Worm (Caenorhabditis elegans): ENCODE data around the gene gon-4.

Gene gon-4

DNA sequence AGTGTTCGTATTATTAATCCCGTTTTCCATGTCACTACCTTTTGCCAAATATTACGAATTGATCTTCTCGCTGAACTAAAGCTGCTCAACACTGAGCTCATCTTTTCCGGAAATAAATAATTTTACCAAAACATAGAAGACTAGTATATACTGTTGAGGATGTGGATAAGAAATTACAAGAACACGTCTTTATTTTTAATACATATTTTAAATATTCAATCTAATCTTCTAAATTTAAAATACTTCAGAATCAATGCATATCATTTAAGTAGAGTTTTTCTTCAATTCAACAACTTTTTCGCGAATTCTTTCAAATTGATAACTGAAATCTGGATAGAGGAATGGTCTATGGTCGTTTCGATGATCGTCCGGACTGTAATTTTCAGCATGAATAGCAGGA, 17.2 kb downstream of the gon-4 start, which contains the start of gene abt-1:
abt-1 (minus strand) TSS at position 101 of the 400 bp plus-strand sequence.
- no peak for TF ChIP-seq atf-7 (tag; optimal IDR thresholded peaks at IDR 0.05)
- no peak for TF ChIP-seq ztf-28 (GFP tag; IDR thresholded peaks at IDR 0.05)
- TF ChIP-seq sdz-38 (tag; optimal IDR thresholded peaks at IDR 0.05): no peak
- no peak for TF ChIP-seq C17E4.6 (GFP tag; IDR thresholded peaks at IDR 0.05)
- TF ChIP-seq mes-4 (tag; optimal IDR thresholded peaks at IDR 0.05): no peak
- no peak for TF ChIP-seq dpl-1 (GFP tag; optimal IDR thresholded peaks at IDR 0.05)
- TF ChIP-seq die-1 (tag; optimal IDR thresholded peaks at IDR 0.05): no peak
- TF ChIP-seq repo-1 (tag; optimal IDR thresholded peaks at IDR 0.05): no peak
- TF ChIP-seq ceh-79 (tag; optimal IDR thresholded peaks at IDR 0.05): no peak
- TF ChIP-seq dpff-1 (tag; optimal IDR thresholded peaks at IDR 0.05): no peak
- no peak for TF ChIP-seq cebp-1 (GFP tag; IDR thresholded peaks at IDR 0.05)
- no peak for TF ChIP-seq cebp-1 (tag; optimal IDR thresholded peaks at IDR 0.05)
- TF ChIP-seq pha-4 (tag; optimal IDR thresholded peaks at IDR 0.05): no peak
- no peak for TF ChIP-seq madf-10 (tag; optimal IDR thresholded peaks at IDR 0.05)

DNA sequence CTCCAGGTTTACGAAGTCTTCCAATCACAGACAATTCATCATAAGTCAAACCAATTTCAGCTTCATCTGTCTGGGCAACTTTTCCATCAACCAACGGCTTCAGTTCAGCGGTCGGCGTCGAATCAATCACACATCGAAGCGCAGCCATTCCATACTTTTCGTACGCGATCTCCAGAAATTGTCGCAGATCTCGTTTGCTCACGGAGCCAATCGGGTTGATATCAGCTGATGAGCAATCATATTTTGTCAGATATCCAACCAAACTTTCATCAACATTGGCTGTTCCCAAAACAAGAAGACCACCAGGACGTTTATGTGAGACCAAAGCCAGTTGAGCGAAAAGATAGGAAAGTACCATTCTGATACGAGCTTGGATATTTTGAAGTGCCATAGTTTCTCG, 17.8 kb downstream of the gon-4 start:
- no peak for TF ChIP-seq attf-5 (GFP tag; optimal IDR thresholded peaks at IDR 0.05)
- no peak for TF ChIP-seq ztf-25 (GFP tag; IDR thresholded peaks at IDR 0.05)
- TF ChIP-seq hmg-20 (GFP tag; IDR thresholded peaks at IDR 0.05): no peak
- no peak for TF ChIP-seq nhr-27 (tag; optimal IDR thresholded peaks at IDR 0.05)
- no peak for TF ChIP-seq unc-62 (GFP tag; optimal IDR thresholded peaks at IDR 0.05)
- no peak for TF ChIP-seq B0019.2 (GFP tag; conservative IDR thresholded peaks at IDR 0.05)
- no peak for TF ChIP-seq efl-1 (GFP tag; optimal IDR thresholded peaks at IDR 0.05)
- no peak for TF ChIP-seq F39B2.1 (GFP tag; IDR thresholded peaks at IDR 0.05)
- no peak for TF ChIP-seq nfya-2 (GFP tag; IDR thresholded peaks at IDR 0.05)
- no peak for TF ChIP-seq tbp1 (GFP tag; optimal IDR thresholded peaks at IDR 0.05)
- TF ChIP-seq atf-7 (tag; optimal IDR thresholded peaks at IDR 0.05): no peak
- no peak for TF ChIP-seq sea-2 (GFP tag; IDR thresholded peaks at IDR 0.05)

DNA sequence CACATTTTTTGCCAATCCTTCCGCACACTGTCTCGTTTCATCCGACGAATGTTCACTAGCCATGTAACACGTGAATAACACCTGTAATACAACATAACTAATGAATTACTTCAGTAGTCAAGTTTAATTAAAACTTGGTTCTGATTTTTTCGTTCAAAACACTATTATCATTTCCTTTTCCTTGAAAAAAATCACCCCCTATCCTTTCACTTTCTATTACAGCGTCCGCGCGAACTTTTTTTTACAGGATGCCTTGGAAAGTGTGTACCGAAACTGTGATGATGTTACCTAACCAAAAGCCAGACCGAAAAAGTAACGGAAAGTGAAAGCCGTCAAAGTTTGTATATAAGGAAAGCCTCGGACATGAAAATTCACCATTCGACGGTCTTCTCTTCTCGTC, 18.5 kb downstream of the gon-4 start, which contains the start of gene col-124:
col-124 (plus strand) TSS at position 374 of the 400 bp plus-strand sequence.
- TF ChIP-seq dpff-1 (tag; optimal IDR thresholded peaks at IDR 0.05): no peak
- no peak for TF ChIP-seq lin-54 (GFP tag; optimal IDR thresholded peaks at IDR 0.05)
- TF ChIP-seq T07F8.4 (tag; optimal IDR thresholded peaks at IDR 0.05): no peak
- TF ChIP-seq C06A6.2 (GFP tag; conservative IDR thresholded peaks at IDR 0.05): no peak
- no peak for TF ChIP-seq T26A5.8 (tag; optimal IDR thresholded peaks at IDR 0.05)
- no peak for TF ChIP-seq ceh-27 (GFP tag; optimal IDR thresholded peaks at IDR 0.05)

ce11 chrIV:10216704-10217296, 19.2 kb downstream of the gon-4 start:
- TF ChIP-seq mcd-1 (GFP tag; IDR thresholded peaks at IDR 0.05) (peak; percentile 30; the same call in 1 of the 2 replicates), let-607 (tag; optimal IDR thresholded peaks at IDR 0.05) (peak in 1 of 2 experiments; percentile 36), snpc-1.1 (tag; optimal IDR thresholded peaks at IDR 0.05; ENCODE audit: insufficient read depth) (no peak), lin-26 (GFP tag; IDR thresholded peaks at IDR 0.05) (peak; percentile 90), lag-1 (GFP tag; IDR thresholded peaks at IDR 0.05) (no peak), lir-1 (GFP tag; conservative IDR thresholded peaks at IDR 0.05) (no peak), pha-4 (tag; optimal IDR thresholded peaks at IDR 0.05) (no peak), bed-2 (GFP tag; IDR thresholded peaks at IDR 0.05) (no peak), egl-44 (GFP tag; IDR thresholded peaks at IDR 0.05) (no peak), egl-18 (GFP tag; IDR thresholded peaks at IDR 0.05) (no peak), pbrm-1 (GFP tag; IDR thresholded peaks at IDR 0.05) (peak; percentile 49; the same call in 1 of the 2 replicates), ZK185.1 (tag; optimal IDR thresholded peaks at IDR 0.05; ENCODE audit: poor library complexity, severe bottlenecking) (no peak), dox-1 (GFP tag; IDR thresholded peaks at IDR 0.05) (peak; percentile 34; the same call in 1 of the 2 replicates), ets-4 (GFP tag; optimal IDR thresholded peaks at IDR 0.05) (no peak), zfh-2 (GFP tag; conservative IDR thresholded peaks at IDR 0.05) (peak; percentile 90), ekl-4 (GFP tag; IDR thresholded peaks at IDR 0.05) (no peak), unc-62 (GFP tag; optimal IDR thresholded peaks at IDR 0.05) (no peak)

Data from whole organism, young adult.